Fruit fly (Drosophila melanogaster) whole organism, embryonic: ENCODE data around the gene Rbp.

Experiments
- Abd-B ChIP-seq: fragments of 200-800 bp; sonication (Bioruptor generic); optimal IDR thresholded peaks from 2 replicates; lab custom pipeline; 2018; ENCODE audit warnings: missing biosample characterization, mild to moderate bottlenecking, missing genetic modification characterization, moderate library complexity
- Atf6 ChIP-seq: fragments of 200-800 bp; sonication (Bioruptor generic); IDR thresholded peaks from 2 replicates; pipeline ENCODE4 v1.3.6; 2022; ENCODE audit warnings: missing biosample characterization, missing genetic modification characterization
- Bgb ChIP-seq: fragments of 200-800 bp; sonication (Bioruptor generic); IDR thresholded peaks from 2 replicates; pipeline ENCODE4 v1.3.6; 2022; ENCODE audit warnings: missing biosample characterization, missing genetic modification characterization; ENCODE audit not compliant: partially characterized antibody
- CG10274 ChIP-seq: fragments of 200-800 bp; sonication (Bioruptor generic); optimal IDR thresholded peaks from 3 replicates; lab custom pipeline; 2017; ENCODE audit warnings: missing biosample characterization, mild to moderate bottlenecking, missing genetic modification characterization
- CG10321 ChIP-seq: fragments of 200-800 bp; sonication (Bioruptor generic); IDR thresholded peaks from 2 replicates; pipeline ENCODE4 v1.3.6; 2022; ENCODE audit warnings: missing biosample characterization, missing genetic modification characterization
- CG12155 ChIP-seq: fragments of 200-800 bp; sonication (Bioruptor generic); optimal IDR thresholded peaks from 3 replicates; lab custom pipeline; 2016; ENCODE audit warnings: missing biosample characterization, missing genetic modification characterization
- CG12942 ChIP-seq: fragments of 200-800 bp; sonication (Bioruptor generic); optimal IDR thresholded peaks from 3 replicates; lab custom pipeline; 2016; ENCODE audit warnings: missing biosample characterization, missing genetic modification characterization
- CG13894 ChIP-seq: fragments of 200-800 bp; sonication (Bioruptor generic); optimal IDR thresholded peaks from 3 replicates; lab custom pipeline; 2018; ENCODE audit warnings: missing biosample characterization, mild to moderate bottlenecking, missing genetic modification characterization, moderate library complexity
- CG14014 ChIP-seq: fragments of 200-800 bp; sonication (Bioruptor generic); IDR thresholded peaks from 2 replicates; pipeline ENCODE4 v1.3.6; 2022; ENCODE audit warnings: missing biosample characterization, missing genetic modification characterization
- CG14667 ChIP-seq: fragments of 200-800 bp; sonication (Bioruptor generic); IDR thresholded peaks from 2 replicates; pipeline ENCODE4 v1.3.6; 2022; ENCODE audit warnings: missing biosample characterization, missing genetic modification characterization
- CG14860 ChIP-seq: fragments of 200-800 bp; sonication (Bioruptor generic); IDR thresholded peaks from 3 replicates; pipeline ENCODE4 v1.3.6; 2022; ENCODE audit warnings: missing biosample characterization, missing genetic modification characterization; ENCODE audit not compliant: partially characterized antibody
- CG16815 ChIP-seq: fragments of 200-800 bp; sonication (Bioruptor generic); optimal IDR thresholded peaks from 3 replicates; lab custom pipeline; 2017; ENCODE audit warnings: missing biosample characterization, mild to moderate bottlenecking, missing genetic modification characterization
- CG17186 ChIP-seq: fragments of 200-800 bp; sonication (Bioruptor generic); optimal IDR thresholded peaks from 3 replicates; lab custom pipeline; 2017; ENCODE audit warnings: missing biosample characterization, missing genetic modification reagents, missing genetic modification characterization
- CG17361 ChIP-seq: fragments of 200-800 bp; sonication (Bioruptor generic); IDR thresholded peaks from 3 replicates; pipeline ENCODE4 v1.3.6; 2022; ENCODE audit warnings: missing biosample characterization, missing genetic modification characterization
- CG17829 ChIP-seq: fragments of 200-800 bp; optimal IDR thresholded peaks from 2 replicates; lab custom pipeline; 2019; ENCODE audit warnings: missing biosample characterization, mild to moderate bottlenecking, missing genetic modification characterization, moderate library complexity
- CG1792 ChIP-seq: fragments of 200-800 bp; sonication (Bioruptor generic); optimal IDR thresholded peaks from 2 replicates; lab custom pipeline; 2016; ENCODE audit warnings: missing biosample characterization, missing genetic modification characterization
- CG2120 ChIP-seq: fragments of 200-800 bp; sonication (Bioruptor generic); optimal IDR thresholded peaks from 3 replicates; lab custom pipeline; 2016; ENCODE audit warnings: missing biosample characterization, missing genetic modification characterization
- CG32772 ChIP-seq: fragments of 200-800 bp; sonication (Bioruptor generic); IDR thresholded peaks from 2 replicates; pipeline ENCODE4 v1.3.6; 2022; ENCODE audit warnings: missing biosample characterization, missing genetic modification characterization
- CG3281 ChIP-seq: fragments of 200-800 bp; sonication (Bioruptor generic); optimal IDR thresholded peaks from 3 replicates; lab custom pipeline; 2017; ENCODE audit warnings: missing biosample characterization, mild to moderate bottlenecking, missing genetic modification characterization
- CG33213 ChIP-seq: fragments of 200-800 bp; sonication (Bioruptor generic); optimal IDR thresholded peaks from 3 replicates; lab custom pipeline; 2016; ENCODE audit warnings: missing biosample characterization, missing genetic modification characterization
- CG34224 ChIP-seq: fragments of 200-800 bp; sonication (Bioruptor generic); IDR thresholded peaks from 3 replicates; pipeline ENCODE4 v1.3.6; 2022; ENCODE audit warnings: missing biosample characterization, missing genetic modification characterization; ENCODE audit not compliant: partially characterized antibody
- CG4404 ChIP-seq: fragments of 200-800 bp; sonication (Bioruptor generic); IDR thresholded peaks from 2 replicates; pipeline ENCODE4 v1.3.6; 2022; ENCODE audit warnings: missing biosample characterization, missing genetic modification characterization
- CG7745 ChIP-seq: fragments of 200-800 bp; sonication (Bioruptor generic); optimal IDR thresholded peaks from 2 replicates; lab custom pipeline; 2018; ENCODE audit warnings: missing biosample characterization, mild to moderate bottlenecking, missing genetic modification characterization, moderate library complexity
- CG8388 ChIP-seq: fragments of 200-800 bp; sonication (Bioruptor generic); optimal IDR thresholded peaks from 2 replicates; lab custom pipeline; 2019; ENCODE audit warnings: missing biosample characterization, mild to moderate bottlenecking, missing genetic modification characterization, moderate library complexity
- CG9215 ChIP-seq: fragments of 200-800 bp; sonication (Bioruptor generic); IDR thresholded peaks from 2 replicates; pipeline ENCODE4 v1.3.6; 2022; ENCODE audit warnings: missing biosample characterization, missing genetic modification characterization
- CkIIα-i1 ChIP-seq: fragments of 200-800 bp; sonication (Bioruptor generic); IDR thresholded peaks from 2 replicates; pipeline ENCODE4 v1.3.6; 2022; ENCODE audit warnings: missing biosample characterization, missing genetic modification characterization
- Dip3 ChIP-seq: fragments of 200-800 bp; sonication (Bioruptor generic); optimal IDR thresholded peaks from 3 replicates; lab custom pipeline; 2016; ENCODE audit warnings: missing biosample characterization, missing genetic modification characterization
- Gug ChIP-seq: fragments of 200-800 bp; sonication (Bioruptor generic); IDR thresholded peaks from 4 replicates; pipeline ENCODE4 v1.3.6; 2022; ENCODE audit warnings: missing biosample characterization, missing genetic modification characterization
- Kr ChIP-seq: fragments of 200-800 bp; sonication (Bioruptor generic); optimal IDR thresholded peaks from 2 replicates; lab custom pipeline; 2017; ENCODE audit warnings: missing biosample characterization, mild to moderate bottlenecking, missing genetic modification characterization
- Xrp1 ChIP-seq: fragments of 200-800 bp; sonication (Bioruptor generic); IDR thresholded peaks from 2 replicates; pipeline ENCODE4 v1.3.6; 2022; ENCODE audit warnings: missing biosample characterization, missing genetic modification characterization
- abd-A ChIP-seq: fragments of 200-800 bp; sonication (Bioruptor generic); optimal IDR thresholded peaks from 3 replicates; lab custom pipeline; 2019; ENCODE audit warnings: missing biosample characterization, mild to moderate bottlenecking, missing genetic modification characterization, moderate library complexity
- ase ChIP-seq: fragments of 200-800 bp; sonication (Bioruptor generic); IDR thresholded peaks from 3 replicates; pipeline ENCODE4 v1.3.6; 2022; ENCODE audit warnings: missing biosample characterization, missing genetic modification characterization
- bigmax ChIP-seq: fragments of 200-800 bp; sonication (Bioruptor generic); optimal IDR thresholded peaks from 2 replicates; lab custom pipeline; 2018; ENCODE audit warnings: missing biosample characterization, mild to moderate bottlenecking, missing genetic modification characterization
- cato ChIP-seq: fragments of 200-800 bp; sonication (Bioruptor generic); optimal IDR thresholded peaks from 2 replicates; lab custom pipeline; 2016; ENCODE audit warnings: missing biosample characterization, missing genetic modification characterization, borderline replicate concordance
- croc ChIP-seq: fragments of 200-800 bp; sonication (Bioruptor generic); conservative IDR thresholded peaks from 3 replicates; pipeline ENCODE4 v1.3.6; 2022; ENCODE audit warnings: missing biosample characterization, missing genetic modification characterization
- cwo ChIP-seq: fragments of 200-800 bp; sonication (Bioruptor generic); optimal IDR thresholded peaks from 3 replicates; lab custom pipeline; 2017; ENCODE audit warnings: missing biosample characterization, missing genetic modification characterization, mild to moderate bottlenecking, moderate library complexity, missing genetic modification reagents
- dm ChIP-seq: fragments of 200-800 bp; sonication (Bioruptor generic); optimal IDR thresholded peaks from 3 replicates; lab custom pipeline; 2016; ENCODE audit warnings: missing biosample characterization, missing genetic modification characterization
- fu2 ChIP-seq: fragments of 200-800 bp; sonication (Bioruptor generic); optimal IDR thresholded peaks from 2 replicates; lab custom pipeline; 2016; ENCODE audit warnings: missing biosample characterization, missing genetic modification characterization
- gcm ChIP-seq: fragments of 200-800 bp; sonication (Bioruptor generic); optimal IDR thresholded peaks from 2 replicates; lab custom pipeline; 2019; ENCODE audit warnings: missing biosample characterization, mild to moderate bottlenecking, missing genetic modification characterization, moderate library complexity
- ham ChIP-seq: fragments of 200-800 bp; sonication (Bioruptor generic); IDR thresholded peaks from 2 replicates; pipeline ENCODE4 v1.3.6; 2022; ENCODE audit warnings: missing biosample characterization, missing genetic modification characterization
- hb ChIP-seq: fragments of 200-800 bp; sonication (Bioruptor generic); IDR thresholded peaks from 3 replicates; pipeline ENCODE4 v1.3.6; 2022; ENCODE audit warnings: missing biosample characterization, missing genetic modification characterization; ENCODE audit not compliant: partially characterized antibody
- pnt ChIP-seq: fragments of 200-800 bp; sonication (Bioruptor generic); optimal IDR thresholded peaks from 3 replicates; lab custom pipeline; 2016; ENCODE audit warnings: missing biosample characterization, missing genetic modification characterization
- seq ChIP-seq: fragments of 200-800 bp; sonication (Bioruptor generic); IDR thresholded peaks from 2 replicates; pipeline ENCODE4 v1.3.6; 2022; ENCODE audit warnings: missing biosample characterization, missing genetic modification characterization
- sima ChIP-seq: fragments of 200-800 bp; sonication (Bioruptor generic); optimal IDR thresholded peaks from 2 replicates; lab custom pipeline; 2016; ENCODE audit warnings: missing biosample characterization, missing genetic modification characterization
- so ChIP-seq: fragments of 200-800 bp; sonication (Bioruptor generic); IDR thresholded peaks from 3 replicates; pipeline ENCODE4 v1.3.6; 2022; ENCODE audit warnings: missing biosample characterization, missing genetic modification characterization
- toy ChIP-seq: fragments of 200-800 bp; sonication (Bioruptor generic); IDR thresholded peaks from 2 replicates; pipeline ENCODE4 v1.3.6; 2022; ENCODE audit warnings: missing biosample characterization, missing genetic modification characterization
- unpg ChIP-seq: fragments of 200-800 bp; sonication (Bioruptor generic); optimal IDR thresholded peaks from 3 replicates; lab custom pipeline; 2018; ENCODE audit warnings: missing biosample characterization, mild to moderate bottlenecking, missing genetic modification characterization, moderate library complexity
- vvl ChIP-seq: fragments of 200-800 bp; sonication (Bioruptor generic); IDR thresholded peaks from 2 replicates; pipeline ENCODE4 v1.3.6; 2022; ENCODE audit warnings: missing biosample characterization, missing genetic modification characterization
- zfh1 ChIP-seq: fragments of 200-800 bp; sonication (Bioruptor generic); IDR thresholded peaks from 3 replicates; pipeline ENCODE4 v1.3.6; 2022; ENCODE audit warnings: missing biosample characterization, missing genetic modification characterization

The Rbp gene

dm6 chr3R:15342926-15343685 is 31.3 kb upstream of the Rbp start, which contains the start of gene Nagk (continued):
- no peak for TF ChIP-seq Kr (GFP tag; lab: Kevin White, UChicago)
- TF ChIP-seq CG13894 (tag; lab: Kevin White, UChicago): peak; percentile 39
- no peak for TF ChIP-seq croc (GFP tag; lab: Robert Waterston, UW)
- TF ChIP-seq CG14860 (GFP tag; lab: Robert Waterston, UW): no peak
- peak; percentile 29 for TF ChIP-seq CG33213
- peak; percentile 58 for TF ChIP-seq Dip3 (GFP tag; lab: Kevin White, UChicago)
- TF ChIP-seq gcm (GFP tag; lab: Kevin White, UChicago): peak; percentile 92
- peak; percentile 39 for TF ChIP-seq CG17829 (tag; lab: Kevin White, UChicago)
- no peak for TF ChIP-seq CG10321
- TF ChIP-seq CG9215 (GFP tag; lab: Robert Waterston, UW): peak; percentile 21; the same call in 1 of the 2 replicates
- no peak for TF ChIP-seq CG17186 (GFP tag; lab: Kevin White, UChicago)
- no peak for TF ChIP-seq toy (GFP tag; lab: Robert Waterston, UW)
- TF ChIP-seq CG17361: peak; percentile 88
- TF ChIP-seq cato (GFP tag; lab: Kevin White, UChicago): peak; percentile 41
- TF ChIP-seq CG3281: peak; percentile 62
- peak; percentile 41 for TF ChIP-seq CG8388 (GFP tag; lab: Kevin White, UChicago)
- TF ChIP-seq fu2 (GFP tag; lab: Kevin White, UChicago): peak; percentile 24
- TF ChIP-seq sima (GFP tag; lab: Kevin White, UChicago): no peak
- peak; percentile 13; the same call in 1 of the 2 replicates for TF ChIP-seq vvl (GFP tag; lab: Robert Waterston, UW)
- peak; percentile 39 for TF ChIP-seq CG14014 (GFP tag; lab: Robert Waterston, UW)
- TF ChIP-seq pnt (GFP tag; lab: Kevin White, UChicago): no peak
- TF ChIP-seq ase (GFP tag; lab: Robert Waterston, UW): peak; percentile 4; the same call in 2 of the 3 replicates
- TF ChIP-seq ham (GFP tag; lab: Robert Waterston, UW): no peak
- TF ChIP-seq CG12942: peak; percentile 12
- peak; percentile 59; the same call in 2 of the 4 replicates for TF ChIP-seq Gug (GFP tag; lab: Robert Waterston, UW)
- no peak for TF ChIP-seq abd-A (tag; lab: Kevin White, UChicago)
- TF ChIP-seq seq (GFP tag; lab: Robert Waterston, UW): no peak
- TF ChIP-seq CG7745 (tag; lab: Kevin White, UChicago): no peak
- TF ChIP-seq CG2120 (GFP tag; lab: Kevin White, UChicago): peak; percentile 69
- 0 out of 2 replicates have a peak, but pooled peaks have one; percentile 25 for TF ChIP-seq Xrp1 (GFP tag; lab: Robert Waterston, UW)
- peak; percentile 56 for TF ChIP-seq CG10274
- no peak for TF ChIP-seq CG34224 (GFP tag; lab: Robert Waterston, UW)
- peak; percentile 13; the same call in 1 of the 2 replicates for TF ChIP-seq Atf6 (GFP tag; lab: Robert Waterston, UW)
- peak; percentile 63; the same call in 1 of the 2 replicates for TF ChIP-seq Bgb (GFP tag; lab: Robert Waterston, UW)
- no peak for TF ChIP-seq CkIIα-i1
- no peak for TF ChIP-seq so (GFP tag; lab: Robert Waterston, UW)
- TF ChIP-seq Abd-B: no peak
- TF ChIP-seq CG12155 (GFP tag; lab: Kevin White, UChicago): peak; percentile 43
- peak; percentile 37 for TF ChIP-seq CG1792
- TF ChIP-seq unpg: peak; percentile 11
- no peak for TF ChIP-seq bigmax
- TF ChIP-seq CG4404 (GFP tag; lab: Robert Waterston, UW): no peak
- peak; percentile 38 for TF ChIP-seq dm (GFP tag; lab: Kevin White, UChicago)
- peak; percentile 54 for TF ChIP-seq CG16815
- TF ChIP-seq zfh1 (GFP tag; lab: Robert Waterston, UW): peak; percentile 30; the same call in 2 of the 3 replicates
- no peak for TF ChIP-seq CG32772
- TF ChIP-seq CG14667 (GFP tag; lab: Robert Waterston, UW): no peak
- peak; percentile 56 for TF ChIP-seq cwo
- no peak for TF ChIP-seq hb (GFP tag; lab: Robert Waterston, UW)
